Fruit fly (Drosophila melanogaster) whole organism, adult: ENCODE data around the gene stac.

ENCODE experiments used
- CG12768 ChIP-seq: fragments of 200-800 bp; sonication (Bioruptor generic); optimal IDR thresholded peaks from 2 replicates; lab custom pipeline; 2017; ENCODE audit warnings: missing biosample characterization, missing genetic modification characterization, mild to moderate bottlenecking, moderate library complexity, missing genetic modification reagents
- CG5204 ChIP-seq: fragments of 200-800 bp; sonication (Bioruptor generic); optimal IDR thresholded peaks from 2 replicates; lab custom pipeline; 2016; ENCODE audit warnings: missing biosample characterization, missing genetic modification characterization
- Mnt ChIP-seq: fragments of 200-800 bp; sonication (Bioruptor generic); optimal IDR thresholded peaks from 2 replicates; lab custom pipeline; 2016; ENCODE audit warnings: missing biosample characterization, mild to moderate bottlenecking, missing genetic modification characterization
- bab1 ChIP-seq: fragments of 200-800 bp; sonication (Bioruptor generic); optimal IDR thresholded peaks from 3 replicates; lab custom pipeline; 2019; ENCODE audit warnings: missing biosample characterization, mild to moderate bottlenecking, missing genetic modification characterization, moderate library complexity
- kay ChIP-seq: fragments of 200-800 bp; sonication (Bioruptor generic); peaks from one replicate; lab custom pipeline; 2016; ENCODE audit warnings: missing biosample characterization, missing genetic modification characterization, borderline replicate concordance
- ovo ChIP-seq: fragments of 200-800 bp; sonication (Bioruptor generic); optimal IDR thresholded peaks from 2 replicates; lab custom pipeline; 2016; ENCODE audit warnings: missing biosample characterization, missing genetic modification characterization

- TF ChIP-seq kay (GFP tag; lab: Kevin White, UChicago): no peak
- no peak for TF ChIP-seq CG5204 (GFP tag; lab: Kevin White, UChicago)
- TF ChIP-seq Mnt: no peak
- TF ChIP-seq bab1 (GFP tag; lab: Kevin White, UChicago): no peak
- no peak for TF ChIP-seq CG12768 (GFP tag; lab: Kevin White, UChicago)
- TF ChIP-seq ovo (GFP tag; lab: Kevin White, UChicago): no peak
Measured at dm6 chr3R:25077280-25077820, 21.3 kb downstream of the stac start.
